Worm (Caenorhabditis elegans): ENCODE measurements around the gene try-5.

Gene try-5

DNA sequence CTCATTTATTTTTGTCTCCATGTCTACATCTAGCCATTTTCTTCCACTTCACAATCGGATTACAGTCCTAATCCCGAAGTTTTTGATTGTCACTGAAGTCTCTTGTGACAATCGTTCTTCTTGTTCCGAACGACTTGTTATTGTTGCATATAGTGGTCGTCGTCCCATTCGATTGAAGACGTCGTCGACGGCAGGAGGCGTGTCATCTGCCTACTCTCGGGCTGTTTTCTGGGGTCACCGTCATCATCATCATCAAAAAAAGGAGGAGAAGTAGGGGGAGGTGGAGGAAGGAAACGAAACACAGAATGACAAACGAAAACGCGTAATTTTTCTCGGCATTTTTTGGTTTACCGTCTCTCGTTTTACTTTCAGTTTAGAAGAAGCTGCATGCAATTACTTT lies 41.7 kb upstream of the try-5 start, which contains the start of gene F44A2.3:
TSS of gene F44A2.3 (plus strand) at position 301 of the 400 bp plus-strand sequence.
- TF ChIP-seq nhr-23 (tag; optimal IDR thresholded peaks at IDR 0.05) (no peak), ceh-82 (tag; optimal IDR thresholded peaks at IDR 0.05) (no peak), ztf-1 (GFP tag; conservative IDR thresholded peaks at IDR 0.05) (no peak), Y55F3AM.14 (GFP tag; optimal IDR thresholded peaks at IDR 0.05) (no peak), mdl-1 (tag; optimal IDR thresholded peaks at IDR 0.05) (no peak), elt-1 (tag; optimal IDR thresholded peaks at IDR 0.05) (no peak), lin-13 (GFP tag; optimal IDR thresholded peaks at IDR 0.05) (no peak), zag-1 (tag; optimal IDR thresholded peaks at IDR 0.05) (no peak), ceh-16 (tag; optimal IDR thresholded peaks at IDR 0.05) (no peak), blmp-1 (tag; optimal IDR thresholded peaks at IDR 0.05; ENCODE audit: insufficient read depth) (no peak)

DNA sequence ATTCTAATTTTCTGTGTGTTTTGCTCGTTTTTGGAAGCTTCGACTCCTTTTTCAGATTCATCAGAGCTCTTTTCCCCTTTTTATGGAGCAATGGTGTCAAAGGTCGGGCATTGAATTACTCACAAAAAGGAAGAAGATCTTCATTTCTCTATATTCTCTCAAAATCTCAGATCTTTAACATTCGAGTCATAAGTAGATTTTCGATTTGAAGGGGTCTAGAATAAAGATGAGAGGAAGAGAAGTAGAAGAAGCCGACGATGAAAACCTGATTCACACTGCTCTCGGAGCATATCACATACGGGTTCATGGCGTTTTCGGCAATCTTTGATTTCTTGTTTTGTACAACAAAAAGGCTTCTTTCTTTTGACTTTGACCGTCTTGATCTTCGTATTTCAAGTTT lies 34.5 kb upstream of the try-5 start:
- TF ChIP-seq sma-3 (GFP tag; optimal IDR thresholded peaks at IDR 0.05) (no peak), sem-4 (tag; optimal IDR thresholded peaks at IDR 0.05) (no peak), alr-1 (tag; optimal IDR thresholded peaks at IDR 0.05) (no peak), nhr-11 (tag; optimal IDR thresholded peaks at IDR 0.05) (no peak), lin-11 (tag; optimal IDR thresholded peaks at IDR 0.05) (no peak), ama-1 (optimal IDR thresholded peaks at IDR 0.05) (no peak), gmeb-1 (tag; optimal IDR thresholded peaks at IDR 0.05) (no peak), elt-1 (tag; optimal IDR thresholded peaks at IDR 0.05) (no peak), unc-39 (tag; optimal IDR thresholded peaks at IDR 0.05) (no peak), nhr-237 (tag; optimal IDR thresholded peaks at IDR 0.05) (no peak), mab-5 (tag; optimal IDR thresholded peaks at IDR 0.05) (no peak), nhr-10 (tag; optimal IDR thresholded peaks at IDR 0.05) (no peak), elt-3 (tag; optimal IDR thresholded peaks at IDR 0.05) (no peak)

DNA sequence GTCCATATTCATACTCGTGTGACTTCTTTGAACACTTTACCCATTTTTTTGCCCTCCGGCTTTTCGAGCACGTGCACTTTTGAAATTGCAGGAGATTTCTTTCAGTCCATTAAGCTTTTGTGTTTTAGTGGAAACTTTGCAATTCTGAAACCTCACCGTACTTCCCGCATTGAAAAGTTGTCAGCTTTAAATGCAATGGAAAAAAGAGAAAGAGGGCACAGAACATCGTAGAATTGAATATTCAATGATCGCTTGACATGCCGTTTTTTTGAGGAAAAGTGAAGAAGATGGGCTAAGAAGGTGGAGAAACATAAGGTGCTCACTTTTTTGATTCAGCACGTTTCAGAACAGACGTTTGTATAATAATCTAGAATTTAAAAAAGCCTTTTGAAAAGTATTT lies 32.4 kb upstream of the try-5 start:
- TF ChIP-seq skn-1 (tag; optimal IDR thresholded peaks at IDR 0.05) (no peak), ama-1 (optimal IDR thresholded peaks at IDR 0.05) (no peak), sem-4 (tag; optimal IDR thresholded peaks at IDR 0.05) (no peak), dmd-4 (tag; optimal IDR thresholded peaks at IDR 0.05) (no peak), nhr-10 (tag; optimal IDR thresholded peaks at IDR 0.05) (no peak), ZK546.5 (tag; optimal IDR thresholded peaks at IDR 0.05) (no peak), nhr-21 (tag; optimal IDR thresholded peaks at IDR 0.05) (no peak), ztf-1 (GFP tag; conservative IDR thresholded peaks at IDR 0.05) (no peak), nhr-237 (tag; optimal IDR thresholded peaks at IDR 0.05) (no peak)

DNA sequence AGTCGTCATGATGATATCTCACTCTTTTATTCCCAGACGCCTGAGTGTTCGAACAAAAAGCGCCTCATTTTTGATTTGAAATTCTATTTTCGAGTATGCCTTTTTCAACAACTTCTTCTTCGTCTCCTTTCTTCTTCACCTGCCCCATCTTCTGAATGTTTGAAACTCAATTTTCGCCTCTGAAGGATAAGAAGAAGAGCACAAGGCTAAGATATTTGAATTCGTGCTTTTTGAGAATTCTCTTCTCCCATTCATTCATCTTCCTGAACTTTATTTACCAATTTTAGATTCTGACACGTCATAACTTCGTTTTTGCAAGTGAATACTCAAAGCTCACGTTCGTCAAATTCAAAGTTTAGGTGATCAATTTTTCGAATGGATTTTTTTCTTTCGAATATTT lies 29.9 kb upstream of the try-5 start:
- TF ChIP-seq elt-3 (tag; optimal IDR thresholded peaks at IDR 0.05) (no peak), lin-11 (tag; optimal IDR thresholded peaks at IDR 0.05) (no peak), egl-27 (tag; optimal IDR thresholded peaks at IDR 0.05) (no peak), gmeb-1 (tag; optimal IDR thresholded peaks at IDR 0.05) (no peak), peb-1 (tag; optimal IDR thresholded peaks at IDR 0.05) (no peak), C34F6.9 (tag; optimal IDR thresholded peaks at IDR 0.05) (no peak), elt-1 (tag; optimal IDR thresholded peaks at IDR 0.05) (no peak), alr-1 (tag; optimal IDR thresholded peaks at IDR 0.05) (no peak), ZK546.5 (tag; optimal IDR thresholded peaks at IDR 0.05) (no peak), lin-39 (tag; optimal IDR thresholded peaks at IDR 0.05) (no peak), mdl-1 (tag; optimal IDR thresholded peaks at IDR 0.05) (no peak), ceh-16 (tag; optimal IDR thresholded peaks at IDR 0.05) (no peak), ztf-1 (GFP tag; conservative IDR thresholded peaks at IDR 0.05) (no peak)

DNA sequence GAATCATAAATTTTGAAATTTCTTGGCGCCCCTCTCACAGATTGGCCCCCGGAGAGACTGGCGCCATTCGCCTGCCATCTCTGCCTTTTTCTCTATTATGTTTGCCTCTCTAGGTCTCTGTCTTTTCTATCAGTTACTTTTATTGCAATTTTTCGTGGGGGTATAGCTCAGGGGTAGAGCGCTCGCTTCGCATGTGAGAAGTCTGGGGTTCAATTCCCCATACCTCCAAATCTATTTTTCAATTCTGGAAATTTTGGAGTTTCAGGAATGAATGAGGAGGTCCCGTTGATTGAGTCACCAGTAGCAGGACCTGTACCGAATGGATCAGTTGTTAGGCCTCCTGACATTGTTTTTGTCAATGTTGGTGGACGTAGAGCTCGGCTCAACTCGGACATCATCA lies 28.8 kb upstream of the try-5 start, which contains the start of gene kvs-3:
TSS of gene kvs-3 (plus strand) at position 266 of the 400 bp plus-strand sequence.
- TF ChIP-seq egl-27 (tag; optimal IDR thresholded peaks at IDR 0.05) (peak; percentile 57), nhr-11 (tag; optimal IDR thresholded peaks at IDR 0.05) (no peak), mab-5 (tag; optimal IDR thresholded peaks at IDR 0.05) (peak; percentile 36), aly-2 (tag; optimal IDR thresholded peaks at IDR 0.05) (no peak), nhr-6 (tag; optimal IDR thresholded peaks at IDR 0.05) (no peak), ZK546.5 (tag; optimal IDR thresholded peaks at IDR 0.05) (no peak), lin-13 (GFP tag; optimal IDR thresholded peaks at IDR 0.05) (peak; percentile 45), sma-3 (GFP tag; optimal IDR thresholded peaks at IDR 0.05) (peak; percentile 47), nhr-129 (tag; optimal IDR thresholded peaks at IDR 0.05) (peak; percentile 55), nhr-237 (tag; optimal IDR thresholded peaks at IDR 0.05) (no peak), unc-55 (GFP tag; optimal IDR thresholded peaks at IDR 0.05) (peak; percentile 22), ceh-16 (tag; optimal IDR thresholded peaks at IDR 0.05) (no peak), elt-3 (tag; optimal IDR thresholded peaks at IDR 0.05) (no peak), Y55F3AM.14 (GFP tag; optimal IDR thresholded peaks at IDR 0.05) (peak; percentile 8), lsy-2 (tag; optimal IDR thresholded peaks at IDR 0.05) (peak in 1 of 2 experiments; percentile 36), ztf-11 (tag; optimal IDR thresholded peaks at IDR 0.05) (no peak), lin-11 (tag; optimal IDR thresholded peaks at IDR 0.05) (no peak), nhr-21 (tag; optimal IDR thresholded peaks at IDR 0.05) (peak; percentile 15), unc-39 (tag; optimal IDR thresholded peaks at IDR 0.05) (no peak), crh-2 (tag; optimal IDR thresholded peaks at IDR 0.05) (peak; percentile 72), F13H6.1 (tag; optimal IDR thresholded peaks at IDR 0.05) (peak; percentile 33), C34F6.9 (tag; optimal IDR thresholded peaks at IDR 0.05) (peak; percentile 12), unc-62 (GFP tag; optimal IDR thresholded peaks at IDR 0.05) (no peak), fos-1 (tag; optimal IDR thresholded peaks at IDR 0.05) (peak; percentile 46), snpc-4 (tag; optimal IDR thresholded peaks at IDR 0.05) (no peak), zag-1 (tag; optimal IDR thresholded peaks at IDR 0.05) (no peak), sma-9 (GFP tag; optimal IDR thresholded peaks at IDR 0.05) (peak; percentile 84), sma-9 (tag; optimal IDR thresholded peaks at IDR 0.05) (no peak)
